Fruit fly (Drosophila melanogaster): Measurements from ENCODE around the gene Sfp87B.

DNA sequence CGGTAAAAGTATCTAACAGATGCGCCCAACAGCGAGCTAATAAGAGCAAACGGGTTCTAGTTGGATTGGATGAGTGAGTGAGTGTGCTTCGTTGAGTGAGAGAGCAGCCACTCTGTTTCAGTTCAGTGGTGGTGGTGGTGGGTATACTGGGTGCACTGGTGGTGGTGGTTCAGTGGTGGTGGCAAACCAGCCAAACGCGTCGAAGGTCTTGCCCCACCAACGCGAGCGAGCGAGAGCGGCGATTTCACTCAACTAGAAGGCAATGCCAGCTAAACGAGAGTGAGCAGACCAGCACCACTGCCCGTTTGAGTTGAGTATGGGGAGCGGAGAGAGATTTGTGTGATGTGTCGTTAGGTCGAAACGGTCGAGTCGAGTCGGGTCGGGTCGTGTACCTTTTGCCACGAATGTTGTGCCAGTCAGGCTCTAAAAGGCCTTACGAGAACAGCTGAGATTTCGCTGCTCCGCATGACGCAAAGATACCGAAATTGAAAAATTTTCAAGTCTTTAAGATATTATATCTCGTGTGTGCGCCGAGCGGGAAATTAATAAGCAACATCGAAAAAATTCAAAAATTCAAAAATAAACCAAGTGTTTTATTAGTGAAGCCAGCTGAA is 7.9 kb downstream of the Sfp87B start:
- TF ChIP-seq EcR (GFP tag; optimal IDR thresholded peaks at IDR 0.05) = peak; percentile 92
- peak; percentile 42 for TF ChIP-seq CG13204 (GFP tag; optimal IDR thresholded peaks at IDR 0.05)
- no peak for TF ChIP-seq Snoo (tag; optimal IDR thresholded peaks at IDR 0.05)
- TF ChIP-seq CG4496 (GFP tag; IDR thresholded peaks at IDR 0.05) = no peak; the same call in 1 of the 3 replicates
- TF ChIP-seq CG12605 (GFP tag; IDR thresholded peaks at IDR 0.05) = peak; percentile 47; the same call in 1 of the 2 replicates
- TF ChIP-seq CG32121 (GFP tag; IDR thresholded peaks at IDR 0.05) = peak; percentile 61
- TF ChIP-seq CG10348 (GFP tag; IDR thresholded peaks at IDR 0.05) = no peak
- no peak for TF ChIP-seq CG8159 (tag; optimal IDR thresholded peaks at IDR 0.05)
- no peak for TF ChIP-seq rn (GFP tag; IDR thresholded peaks at IDR 0.05)
- TF ChIP-seq CG15710 (tag; optimal IDR thresholded peaks at IDR 0.05) = no peak
- TF ChIP-seq Ets98B (GFP tag; IDR thresholded peaks at IDR 0.05) = peak; percentile 25; the same call in 1 of the 2 replicates
- TF ChIP-seq CG9948 (tag; optimal IDR thresholded peaks at IDR 0.05) = no peak
- TF ChIP-seq CG8301 (tag; optimal IDR thresholded peaks at IDR 0.05) = no peak
